Fruit fly (Drosophila melanogaster): ENCODE data around the gene COX8.

COX8 gene

DNA sequence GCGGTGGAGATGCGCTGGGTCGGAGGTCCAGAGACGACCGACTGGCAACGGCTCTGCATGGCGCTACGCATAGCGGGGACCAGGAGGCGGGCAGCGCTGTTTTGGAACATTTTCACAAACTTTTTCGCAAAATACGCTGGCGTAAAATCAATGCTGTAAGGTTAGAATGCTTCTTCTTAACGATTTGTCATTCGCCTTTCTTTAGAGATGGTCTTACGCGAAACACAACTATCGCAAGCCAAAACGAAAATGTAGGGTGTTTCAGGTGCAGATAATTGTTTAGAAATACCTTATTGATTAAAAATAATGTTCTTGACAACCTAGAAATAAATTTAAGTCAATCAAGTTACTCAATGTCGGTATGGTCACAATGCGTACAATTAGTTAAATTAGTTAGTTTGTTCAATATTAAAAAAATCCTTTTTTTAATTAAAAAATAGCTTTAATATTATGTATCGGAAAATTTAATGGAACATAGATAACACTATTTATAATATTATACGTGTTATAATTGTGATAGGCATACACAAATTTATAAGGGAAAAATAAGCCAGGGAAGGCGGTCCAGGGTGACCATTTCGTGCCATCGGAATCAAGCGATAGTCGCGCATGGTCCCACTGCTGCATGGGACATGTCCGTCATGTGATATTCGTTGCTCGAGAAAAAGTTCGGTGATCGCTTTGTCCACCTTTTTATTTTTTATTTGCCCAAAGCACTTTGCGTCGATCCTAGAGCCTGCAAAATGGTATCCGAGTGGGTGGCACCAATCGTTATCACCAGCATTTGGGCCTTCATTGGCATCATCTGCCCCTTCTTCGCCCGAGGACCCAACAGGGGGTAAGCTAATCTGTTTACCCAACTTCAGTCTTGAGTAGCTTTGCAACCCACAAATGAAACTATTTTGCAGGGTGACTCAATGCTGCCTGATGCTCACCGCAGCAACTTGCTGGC, at the start of gene COX8, which contains the start of gene VhaM9.7-b (continued):
- TF ChIP-seq CG12744 (GFP tag; optimal IDR thresholded peaks at IDR 0.05) (no peak), pfk (GFP tag; optimal IDR thresholded peaks at IDR 0.05) (peak; percentile 24), lbe (GFP tag; optimal IDR thresholded peaks at IDR 0.05) (peak; percentile 38), pho (GFP tag; optimal IDR thresholded peaks at IDR 0.05) (peak; percentile 13), E2f1 (GFP tag; IDR thresholded peaks at IDR 0.05) (peak; percentile 41), CG11560 (tag; IDR thresholded peaks at IDR 0.05) (no peak), grn (GFP tag; optimal IDR thresholded peaks at IDR 0.05) (no peak), org-1 (GFP tag; optimal IDR thresholded peaks at IDR 0.05) (no peak), Neu2 (GFP tag; optimal IDR thresholded peaks at IDR 0.05; ENCODE audit: borderline replicate concordance) (no peak), Fer3 (tag; optimal IDR thresholded peaks at IDR 0.05) (no peak), ato (GFP tag; IDR thresholded peaks at IDR 0.05; ENCODE audit: partially characterized antibody) (peak; percentile 48; the same call in 1 of the 2 replicates), gcm2 (GFP tag; optimal IDR thresholded peaks at IDR 0.05) (no peak), Gug (GFP tag; IDR thresholded peaks at IDR 0.05) (peak; percentile 58; the same call in 2 of the 4 replicates), CG1024 (GFP tag; IDR thresholded peaks at IDR 0.05) (0 out of 2 replicates have a peak, but pooled peaks have one; percentile 16), CG16813 (GFP tag; IDR thresholded peaks at IDR 0.05; ENCODE audit: partially characterized antibody) (peak; percentile 80), Kr (GFP tag; optimal IDR thresholded peaks at IDR 0.05) (no peak), kni (GFP tag; optimal IDR thresholded peaks at IDR 0.05) (no peak), twi (tag; optimal IDR thresholded peaks at IDR 0.05) (no peak), CG14050 (GFP tag; IDR thresholded peaks at IDR 0.05) (no peak; the same call in 2 of the 3 replicates), fd3F (GFP tag; optimal IDR thresholded peaks at IDR 0.05) (peak; percentile 32), h (optimal IDR thresholded peaks at IDR 0.05) (no peak), CG2199 (GFP tag; IDR thresholded peaks at IDR 0.05) (peak; percentile 57; the same call in 1 of the 3 replicates), CG1529 (GFP tag; optimal IDR thresholded peaks at IDR 0.05) (no peak), CG7556 (GFP tag; optimal IDR thresholded peaks at IDR 0.05) (no peak), Dbx (GFP tag; IDR thresholded peaks at IDR 0.05) (0 out of 3 replicates have a peak, but pooled peaks have one; percentile 48), CG12219 (GFP tag; optimal IDR thresholded peaks at IDR 0.05) (no peak), cas (GFP tag; IDR thresholded peaks at IDR 0.05) (no peak), ssp (GFP tag; IDR thresholded peaks at IDR 0.05) (peak; percentile 45), stc (GFP tag; IDR thresholded peaks at IDR 0.05) (no peak; the same call in 1 of the 2 replicates), tx (GFP tag; optimal IDR thresholded peaks at IDR 0.05) (peak; percentile 25), br (optimal IDR thresholded peaks at IDR 0.05) (no peak), ase (GFP tag; IDR thresholded peaks at IDR 0.05) (no peak), dimm (GFP tag; IDR thresholded peaks at IDR 0.05) (no peak), CG14667 (GFP tag; IDR thresholded peaks at IDR 0.05) (no peak), Dref (GFP tag; IDR thresholded peaks at IDR 0.05) (no peak; the same call in none of the 2 replicates), wdn (GFP tag; IDR thresholded peaks at IDR 0.05) (0 out of 2 replicates have a peak, but pooled peaks have one; percentile 47), HLHmδ (GFP tag; optimal IDR thresholded peaks at IDR 0.05) (no peak), CG10321 (GFP tag; IDR thresholded peaks at IDR 0.05) (no peak), CG4282 (GFP tag; optimal IDR thresholded peaks at IDR 0.05) (peak; percentile 15), lola (GFP tag; optimal IDR thresholded peaks at IDR 0.05) (peak in 1 of 3 experiments; percentile 62), CG17361 (GFP tag; IDR thresholded peaks at IDR 0.05) (no peak; the same call in none of the 3 replicates), CG4707 (GFP tag; optimal IDR thresholded peaks at IDR 0.05) (no peak), CG4424 (GFP tag; optimal IDR thresholded peaks at IDR 0.05) (peak; percentile 69), CG13775 (GFP tag; optimal IDR thresholded peaks at IDR 0.05) (peak; percentile 76), HLH4C (GFP tag; IDR thresholded peaks at IDR 0.05; ENCODE audit: partially characterized antibody) (peak; percentile 60; the same call in 2 of the 3 replicates), CG10431 (GFP tag; optimal IDR thresholded peaks at IDR 0.05) (no peak), tll (GFP tag; optimal IDR thresholded peaks at IDR 0.05) (no peak), Mes4 (GFP tag; optimal IDR thresholded peaks at IDR 0.05) (no peak), caup (GFP tag; optimal IDR thresholded peaks at IDR 0.05; ENCODE audit: severe bottlenecking) (no peak)

Data from whole organism, embryonic.